Worm (Caenorhabditis elegans) whole organism, midembryonic: ENCODE results near the gene snpc-1.3.
"Not testable (repeated sequence)": the region's sequence is repeated elsewhere in the genome, so short reads cannot be mapped to it uniquely, and the experiment has no call there.

Experiments
- T22C8.4 ChIP-seq: fragments of 200-800 bp; sonication (Bioruptor generic); IDR thresholded peaks from 2 replicates; pipeline ENCODE4 v1.3.6; 2022; ENCODE audit warnings: missing genetic modification characterization, missing compliant biosample characterization
- cog-1 ChIP-seq: sonication (generic microtip); optimal IDR thresholded peaks from 2 replicates; lab custom pipeline; 2016; ENCODE audit warnings: missing genetic modification characterization, missing compliant biosample characterization
- flt-1 ChIP-seq: fragments of 200-800 bp; sonication (Bioruptor generic); IDR thresholded peaks from 2 replicates; pipeline ENCODE4 v1.3.6; 2022; ENCODE audit warnings: missing genetic modification characterization, missing compliant biosample characterization
- klf-2 ChIP-seq: fragments of 200-800 bp; sonication (Bioruptor generic); conservative IDR thresholded peaks from 2 replicates; pipeline ENCODE4 v1.3.6; 2022; ENCODE audit warnings: missing genetic modification reagents, missing genetic modification characterization, missing compliant biosample characterization
- med-1 ChIP-seq: sonication (generic microtip); optimal IDR thresholded peaks from 2 replicates; lab custom pipeline; 2017; ENCODE audit warnings: missing genetic modification characterization, mild to moderate bottlenecking, missing compliant biosample characterization, antibody characterized with exemption, missing genetic modification reagents; ENCODE audit not compliant: insufficient read depth
- ref-1 ChIP-seq: fragments of 200-800 bp; sonication (Bioruptor generic); conservative IDR thresholded peaks from 2 replicates; pipeline ENCODE4 v1.3.6; 2022; ENCODE audit warnings: missing genetic modification reagents, missing genetic modification characterization, missing compliant biosample characterization
- tab-1 ChIP-seq: fragments of 200-800 bp; sonication (Bioruptor generic); IDR thresholded peaks from 2 replicates; pipeline ENCODE4 v1.3.6; 2022; ENCODE audit warnings: missing genetic modification characterization, missing compliant biosample characterization
- ztf-23 ChIP-seq: fragments of 200-800 bp; sonication (Bioruptor generic); IDR thresholded peaks from 2 replicates; pipeline ENCODE4 v1.3.6; 2022; ENCODE audit warnings: missing genetic modification reagents, missing genetic modification characterization, missing compliant biosample characterization
- ztf-29 ChIP-seq: fragments of 200-800 bp; sonication (Bioruptor generic); IDR thresholded peaks from 2 replicates; pipeline ENCODE4 v1.3.6; 2022; ENCODE audit warnings: missing genetic modification reagents, missing genetic modification characterization, missing compliant biosample characterization

Gene snpc-1.3

ce11 chrV:5439068-5439467, at the start of gene snpc-1.3:
Gene snpc-1.3, minus strand, starts transcription at chrV:5439168.
- TF ChIP-seq ztf-29 (GFP tag; lab: Robert Waterston, UW) (no peak), ztf-23 (GFP tag; lab: Robert Waterston, UW) (no peak), ref-1 (GFP tag; lab: Robert Waterston, UW) (no peak), flt-1 (GFP tag; lab: Robert Waterston, UW) (no peak), klf-2 (no peak), med-1 (no peak), cog-1 (tag; lab: Kevin White, UChicago) (no peak), tab-1 (no peak), T22C8.4 (GFP tag; lab: Robert Waterston, UW) (no peak)

- no peak for TF ChIP-seq med-1
- no peak for TF ChIP-seq tab-1
- TF ChIP-seq ref-1 (GFP tag; lab: Robert Waterston, UW), result no peak
- no peak for TF ChIP-seq klf-2
- TF ChIP-seq ztf-29 (GFP tag; lab: Robert Waterston, UW), result no peak
- TF ChIP-seq ztf-23 (GFP tag; lab: Robert Waterston, UW), result no peak
- TF ChIP-seq cog-1 (tag; lab: Kevin White, UChicago), result no peak
- no peak for TF ChIP-seq T22C8.4 (GFP tag; lab: Robert Waterston, UW)
Measured at ce11 chrV:5488766-5489165, 49.8 kb upstream of the snpc-1.3 start, which contains the start of gene grl-18. Gene grl-18, minus strand, starts transcription at chrV:5488866.

DNA sequence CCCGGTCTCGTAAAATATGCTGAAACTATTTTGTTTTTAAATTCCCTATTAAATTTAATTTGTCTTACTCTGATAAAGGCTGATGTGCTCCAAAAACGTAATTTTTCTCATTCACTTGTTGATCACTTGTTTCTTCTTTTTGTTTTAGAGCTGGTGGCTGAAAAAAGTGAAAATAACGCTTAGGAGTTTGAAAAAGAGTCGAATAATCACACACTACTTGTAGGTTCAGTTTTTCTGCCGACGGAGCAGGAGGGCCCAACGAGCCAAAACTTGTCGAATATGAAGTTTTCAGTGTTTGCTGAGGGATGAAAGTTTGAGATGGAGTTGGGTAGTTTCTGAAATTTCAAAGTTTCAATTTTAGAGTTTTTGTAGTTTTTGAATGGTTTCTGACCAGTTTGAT, 48.2 kb upstream of the snpc-1.3 start:
- TF ChIP-seq flt-1 (GFP tag; lab: Robert Waterston, UW) (no peak), ztf-23 (GFP tag; lab: Robert Waterston, UW) (no peak), T22C8.4 (GFP tag; lab: Robert Waterston, UW) (no peak), tab-1 (no peak), ztf-29 (GFP tag; lab: Robert Waterston, UW) (no peak), med-1 (no peak)

ce11 chrV:5484866-5485265, 45.9 kb upstream of the snpc-1.3 start, which contains the start of gene srg-65:
Gene srg-65, minus strand, starts transcription at chrV:5484966.
- TF ChIP-seq T22C8.4 (GFP tag; lab: Robert Waterston, UW), result no peak
- TF ChIP-seq ztf-29 (GFP tag; lab: Robert Waterston, UW), result no peak
- TF ChIP-seq cog-1 (tag; lab: Kevin White, UChicago), result no peak
- TF ChIP-seq med-1, result no peak
- no peak for TF ChIP-seq ref-1 (GFP tag; lab: Robert Waterston, UW)
- TF ChIP-seq flt-1 (GFP tag; lab: Robert Waterston, UW), result no peak
- no peak for TF ChIP-seq ztf-23 (GFP tag; lab: Robert Waterston, UW)
- no peak for TF ChIP-seq klf-2
- no peak for TF ChIP-seq tab-1

ce11 chrV:5482315-5482714, 43.3 kb upstream of the snpc-1.3 start, which contains the start of gene srg-66:
Gene srg-66, minus strand, starts transcription at chrV:5482415.
- TF ChIP-seq flt-1 (GFP tag; lab: Robert Waterston, UW) (no peak), tab-1 (no peak), ref-1 (GFP tag; lab: Robert Waterston, UW) (no peak), ztf-23 (GFP tag; lab: Robert Waterston, UW) (no peak), med-1 (no peak), cog-1 (tag; lab: Kevin White, UChicago) (no peak), ztf-29 (GFP tag; lab: Robert Waterston, UW) (no peak), klf-2 (no peak), T22C8.4 (GFP tag; lab: Robert Waterston, UW) (no peak)

DNA sequence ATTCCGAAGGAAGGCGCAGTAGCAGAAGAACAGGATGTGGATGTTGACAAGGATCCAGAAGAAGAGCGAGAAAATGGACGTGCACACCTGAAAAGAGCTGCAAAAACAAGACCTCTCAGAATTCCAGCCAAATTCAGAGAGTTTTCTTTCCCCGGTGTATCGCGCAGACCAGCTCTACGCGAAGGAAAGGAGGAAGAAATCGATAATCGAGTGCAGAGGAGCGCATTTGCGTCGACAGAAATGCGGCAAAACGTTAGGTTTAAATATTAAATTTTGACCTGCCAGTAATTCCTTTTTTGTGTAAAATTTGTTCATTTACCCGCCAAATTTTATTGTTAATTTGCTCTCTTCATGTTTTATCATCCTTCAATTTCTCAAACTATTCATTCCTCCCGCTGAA, 38.8 kb upstream of the snpc-1.3 start:
- no peak for TF ChIP-seq flt-1 (GFP tag; lab: Robert Waterston, UW)
- peak; percentile 76 for TF ChIP-seq T22C8.4 (GFP tag; lab: Robert Waterston, UW)

DNA sequence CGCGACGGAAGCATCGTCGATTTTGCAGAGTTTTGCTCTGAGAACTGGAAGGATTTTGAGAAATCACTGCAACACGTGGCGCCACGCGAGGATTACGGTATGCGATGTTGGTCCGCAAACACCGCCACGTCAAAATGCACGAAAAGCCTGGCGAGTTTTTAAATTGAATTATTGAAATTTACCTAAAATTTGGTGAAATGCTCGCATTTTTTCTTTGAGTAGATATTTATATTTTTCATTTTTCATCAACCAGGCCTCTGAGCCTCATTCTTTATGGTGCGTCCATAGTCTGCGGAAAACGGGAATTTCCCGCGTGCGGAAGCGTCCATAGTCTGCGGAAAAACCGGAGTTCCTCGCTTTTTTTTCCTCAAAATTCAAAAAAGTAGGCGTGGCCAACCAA, 32.0 kb upstream of the snpc-1.3 start, which contains the start of gene ZC317.7:
TSS of gene ZC317.7 (minus strand) at position 101 of the 400 bp plus-strand sequence.
- not testable (repeated sequence) for TF ChIP-seq flt-1, ref-1, ztf-23 (GFP tag; lab: Robert Waterston, UW)

DNA sequence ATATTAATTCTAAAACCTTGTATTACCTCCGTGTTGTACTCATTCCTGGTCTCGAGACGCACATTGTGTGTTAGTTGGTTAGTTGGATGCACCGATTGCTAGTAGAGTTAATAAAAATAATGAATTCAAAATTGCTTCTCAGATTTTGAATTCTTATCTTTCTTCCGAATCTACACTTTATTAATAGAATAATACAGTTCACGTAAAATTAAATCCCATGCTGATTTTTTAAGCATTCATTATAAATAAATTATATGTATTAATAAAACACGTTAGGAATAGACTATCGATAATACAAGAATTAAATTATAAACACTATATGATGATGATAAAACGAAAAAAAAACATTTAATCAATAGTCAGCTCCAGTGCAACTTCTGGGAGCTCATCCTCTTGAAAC, 29.5 kb upstream of the snpc-1.3 start, which contains the start of gene ZC317.6:
TSS of gene ZC317.6 (minus strand) at position 101 of the 400 bp plus-strand sequence.
- not testable (repeated sequence) for TF ChIP-seq cog-1 (tag; lab: Kevin White, UChicago); tab-1; T22C8.4 (GFP tag; lab: Robert Waterston, UW)

ce11 chrV:5465335-5465734, 26.4 kb upstream of the snpc-1.3 start, which contains the start of gene srg-68:
Gene srg-68, minus strand, starts transcription at chrV:5465435.
- TF ChIP-seq flt-1 (GFP tag; lab: Robert Waterston, UW), result no peak
- TF ChIP-seq cog-1 (tag; lab: Kevin White, UChicago), result no peak
- TF ChIP-seq ref-1 (GFP tag; lab: Robert Waterston, UW), result no peak
- TF ChIP-seq T22C8.4 (GFP tag; lab: Robert Waterston, UW), result no peak

DNA sequence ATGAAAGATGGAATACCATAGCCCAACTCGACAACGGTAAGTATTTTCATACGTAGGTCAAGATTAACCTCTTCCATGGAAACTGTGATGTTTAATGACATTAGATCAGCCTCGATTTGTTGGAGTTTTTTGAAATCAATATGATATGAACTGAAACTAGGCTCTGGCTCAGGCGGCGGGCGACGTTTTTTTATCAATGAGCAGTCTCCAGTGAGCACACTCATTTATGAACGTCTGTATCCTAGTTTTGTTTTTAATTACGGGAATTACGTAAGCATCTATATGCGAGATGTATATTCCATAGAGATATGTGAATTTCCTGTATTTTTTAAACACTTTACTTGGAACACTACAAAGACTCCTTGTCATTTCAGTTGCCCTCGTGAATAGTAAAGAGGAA, 23.9 kb upstream of the snpc-1.3 start, which contains the start of gene srg-67:
TSS of gene srg-67 (minus strand) at position 101 of the 400 bp plus-strand sequence.
- TF ChIP-seq klf-2 (no peak), tab-1 (no peak), ztf-23 (GFP tag; lab: Robert Waterston, UW) (no peak), ztf-29 (GFP tag; lab: Robert Waterston, UW) (no peak), T22C8.4 (GFP tag; lab: Robert Waterston, UW) (no peak), med-1 (no peak), flt-1 (GFP tag; lab: Robert Waterston, UW) (no peak), ref-1 (GFP tag; lab: Robert Waterston, UW) (no peak), cog-1 (tag; lab: Kevin White, UChicago) (no peak)
